Worm (Caenorhabditis elegans): ENCODE results near the gene W01B6.6.

Gene W01B6.6

DNA sequence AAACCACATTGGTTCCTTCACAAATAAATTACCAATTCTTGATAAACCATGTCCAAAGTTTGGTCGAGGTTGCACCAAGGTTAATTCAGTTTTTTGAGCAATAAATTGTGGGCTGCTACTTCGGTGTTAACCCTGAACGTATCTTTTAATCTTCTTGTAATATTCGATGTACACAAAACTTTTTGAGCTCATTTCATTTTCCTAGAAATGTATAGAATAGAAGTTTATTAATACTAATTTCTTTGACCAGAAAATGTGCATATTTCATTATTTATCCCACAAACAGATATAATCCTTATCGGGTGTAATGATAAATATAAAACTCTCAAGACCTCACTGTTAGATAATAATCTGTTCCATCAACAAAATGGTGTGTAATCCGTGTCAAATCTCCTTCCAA, 17.0 kb upstream of the W01B6.6 start:
- TF ChIP-seq ZK546.5 (tag; optimal IDR thresholded peaks at IDR 0.05) (no peak), ztf-11 (tag; optimal IDR thresholded peaks at IDR 0.05) (no peak), lin-39 (tag; optimal IDR thresholded peaks at IDR 0.05) (no peak), crh-2 (tag; optimal IDR thresholded peaks at IDR 0.05) (no peak), nhr-10 (tag; optimal IDR thresholded peaks at IDR 0.05) (no peak), ztf-4 (tag; optimal IDR thresholded peaks at IDR 0.05) (no peak)

DNA sequence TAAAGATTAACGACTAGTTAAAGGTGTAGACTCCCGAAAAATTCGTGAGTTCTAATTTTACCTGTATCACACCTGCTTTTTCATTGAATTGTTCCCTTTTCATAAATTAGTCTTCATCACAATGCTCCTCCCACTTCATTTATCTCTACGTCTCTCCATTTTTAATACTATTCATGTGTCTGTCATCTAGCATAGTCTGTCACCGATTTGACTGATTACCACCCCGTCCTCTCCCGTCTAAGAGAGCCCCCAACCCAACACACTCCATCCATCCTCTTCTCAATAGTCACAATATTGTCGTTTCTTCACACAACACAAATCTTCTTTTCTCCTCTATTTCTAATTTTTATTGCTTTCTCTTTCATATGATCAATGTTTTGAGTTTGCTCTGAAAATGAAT, 15.8 kb upstream of the W01B6.6 start:
- TF ChIP-seq nhr-129 (tag; optimal IDR thresholded peaks at IDR 0.05), result peak; percentile 12
- TF ChIP-seq nhr-21 (tag; optimal IDR thresholded peaks at IDR 0.05), result no peak
- peak; percentile 3 for TF ChIP-seq lin-39 (tag; optimal IDR thresholded peaks at IDR 0.05)
- TF ChIP-seq mab-5 (tag; optimal IDR thresholded peaks at IDR 0.05), result peak; percentile 68
- TF ChIP-seq blmp-1 (tag; optimal IDR thresholded peaks at IDR 0.05; ENCODE audit: insufficient read depth), result no peak

DNA sequence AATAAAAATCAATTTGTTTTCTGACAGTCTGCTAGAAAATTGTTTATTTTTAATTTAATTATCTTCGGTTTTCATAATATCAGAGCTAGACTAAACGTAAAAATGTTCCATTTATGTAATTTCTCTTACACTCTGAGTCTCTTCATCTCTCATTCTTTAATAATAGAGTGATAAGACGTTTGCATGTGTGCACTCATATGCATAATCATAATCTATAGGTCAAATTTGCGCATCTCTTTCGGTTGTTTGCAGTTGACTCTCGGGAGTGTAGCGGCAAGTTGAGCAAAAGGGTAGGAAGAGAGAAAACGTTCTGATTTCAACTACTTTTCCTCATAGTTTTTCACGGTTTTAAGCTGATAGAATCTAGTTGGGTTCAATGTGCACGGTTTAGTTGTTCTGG, 14.5 kb upstream of the W01B6.6 start:
- no peak for TF ChIP-seq dmd-4 (tag; optimal IDR thresholded peaks at IDR 0.05)
- peak; percentile 61 for TF ChIP-seq fos-1 (tag; optimal IDR thresholded peaks at IDR 0.05)

DNA sequence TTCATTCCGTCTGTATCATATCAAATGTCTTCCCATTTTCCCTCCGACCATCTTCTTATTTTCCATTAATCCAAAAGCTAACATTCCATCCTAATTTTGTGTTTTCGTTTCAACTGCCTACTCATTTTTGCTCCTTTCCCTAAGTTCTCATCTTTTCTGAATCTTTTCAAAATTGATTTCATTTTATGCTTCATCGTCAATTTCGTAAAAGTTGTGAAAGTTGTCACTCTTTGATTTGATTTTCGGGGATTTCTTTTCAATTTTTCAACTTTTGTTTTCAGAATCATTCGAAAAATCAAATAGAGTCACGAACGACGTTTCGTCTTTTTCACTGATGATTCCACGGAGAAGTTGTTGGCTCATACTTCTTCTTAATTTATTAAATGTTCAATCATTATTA, 13.4 kb upstream of the W01B6.6 start, which contains the start of gene cwn-2:
Gene cwn-2 (plus strand): TSS at position 276 of the 400 bp plus-strand sequence.
- TF ChIP-seq unc-39 (tag; optimal IDR thresholded peaks at IDR 0.05), result no peak
- no peak for TF ChIP-seq blmp-1 (tag; optimal IDR thresholded peaks at IDR 0.05; ENCODE audit: insufficient read depth)
- no peak for TF ChIP-seq nhr-129 (tag; optimal IDR thresholded peaks at IDR 0.05)
- TF ChIP-seq sma-3 (GFP tag; optimal IDR thresholded peaks at IDR 0.05), result no peak

DNA sequence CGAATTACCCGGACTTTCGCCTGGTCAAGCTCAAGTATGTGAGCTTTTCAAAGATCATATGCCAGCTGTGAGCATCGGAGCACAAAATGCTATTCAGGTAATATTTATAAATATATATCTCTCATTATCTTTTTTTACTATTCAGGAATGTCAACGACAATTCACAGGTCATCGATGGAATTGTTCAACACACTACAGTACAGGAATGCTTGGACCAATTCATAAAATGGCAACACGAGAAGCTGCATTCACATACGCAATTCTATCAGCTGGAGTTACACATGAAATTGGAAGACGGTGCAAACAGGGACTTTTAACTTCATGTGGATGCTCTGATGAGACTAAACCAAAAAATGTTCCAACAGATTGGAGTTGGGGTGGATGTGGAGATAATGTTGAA, 12.7 kb upstream of the W01B6.6 start:
- no peak for TF ChIP-seq ztf-4 (tag; optimal IDR thresholded peaks at IDR 0.05)
- TF ChIP-seq nhr-12 (tag; optimal IDR thresholded peaks at IDR 0.05), result no peak
- TF ChIP-seq sma-9 (GFP tag; optimal IDR thresholded peaks at IDR 0.05), result no peak
- no peak for TF ChIP-seq sma-9 (tag; optimal IDR thresholded peaks at IDR 0.05)
- no peak for TF ChIP-seq lsy-2 (tag; optimal IDR thresholded peaks at IDR 0.05)
- TF ChIP-seq Y55F3AM.14 (GFP tag; optimal IDR thresholded peaks at IDR 0.05), result no peak
- no peak for TF ChIP-seq lin-13 (GFP tag; optimal IDR thresholded peaks at IDR 0.05)
- TF ChIP-seq skn-1 (tag; optimal IDR thresholded peaks at IDR 0.05), result no peak
- no peak for TF ChIP-seq mdl-1 (tag; optimal IDR thresholded peaks at IDR 0.05)
- TF ChIP-seq nhr-6 (tag; optimal IDR thresholded peaks at IDR 0.05), result no peak

DNA sequence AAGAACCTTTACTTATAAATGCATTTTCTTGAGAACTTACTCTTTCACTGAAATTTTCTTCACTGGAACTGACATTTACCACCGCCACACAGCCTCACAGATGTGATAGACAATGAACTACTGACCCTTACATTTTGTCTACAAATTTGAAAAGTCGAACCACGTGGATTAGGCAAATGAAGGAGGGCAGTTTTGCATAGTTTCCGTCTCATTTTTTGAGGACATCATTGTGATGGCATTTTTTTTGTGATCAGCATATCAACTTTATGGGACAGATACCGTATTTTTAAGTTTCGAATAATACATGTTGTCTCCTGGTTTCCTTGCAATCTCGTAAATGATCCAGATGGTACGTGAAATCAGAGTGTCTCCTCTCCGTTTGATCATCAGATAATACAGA, 8.4 kb upstream of the W01B6.6 start, which contains the start of gene W01B6.3:
Gene W01B6.3 (minus strand): TSS at position 101 of the 400 bp plus-strand sequence.
- TF ChIP-seq unc-62 (GFP tag; optimal IDR thresholded peaks at IDR 0.05) (no peak), blmp-1 (tag; optimal IDR thresholded peaks at IDR 0.05; ENCODE audit: insufficient read depth) (no peak), mdl-1 (tag; optimal IDR thresholded peaks at IDR 0.05) (no peak), F13H6.1 (tag; optimal IDR thresholded peaks at IDR 0.05) (no peak), C34F6.9 (tag; optimal IDR thresholded peaks at IDR 0.05) (no peak), lsy-2 (tag; optimal IDR thresholded peaks at IDR 0.05) (no peak), unc-39 (tag; optimal IDR thresholded peaks at IDR 0.05) (no peak), lin-11 (tag; optimal IDR thresholded peaks at IDR 0.05) (no peak), skn-1 (tag; optimal IDR thresholded peaks at IDR 0.05) (no peak), lin-13 (GFP tag; optimal IDR thresholded peaks at IDR 0.05) (no peak), nhr-10 (tag; optimal IDR thresholded peaks at IDR 0.05) (no peak)

DNA sequence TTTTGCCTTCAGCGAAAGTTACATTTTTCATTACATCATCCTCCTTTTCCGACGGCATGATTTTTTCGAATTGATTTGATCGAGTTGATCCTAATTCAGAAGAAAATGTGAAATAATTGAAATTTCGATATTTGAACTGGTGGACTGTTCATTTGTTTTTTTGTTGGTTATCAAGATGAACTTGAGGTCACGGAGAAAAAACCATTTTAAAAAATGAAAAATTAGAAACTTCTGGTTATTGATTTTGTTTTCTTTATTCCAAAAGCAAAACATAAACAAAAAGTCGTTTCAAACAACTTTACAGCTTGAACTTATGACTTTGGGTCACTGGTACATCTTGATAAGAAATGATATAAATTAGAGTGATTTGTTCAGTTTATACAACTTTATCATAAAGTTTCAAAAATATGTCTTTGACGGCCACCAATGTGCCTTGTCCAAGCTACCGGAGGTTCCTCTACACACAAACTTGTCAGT, 5.8 kb upstream of the W01B6.6 start, which contains the start of the genes ttbk-4 and W01B6.4:
Gene ttbk-4 (minus strand): TSS at position 101 of the 477 bp plus-strand sequence.
Gene W01B6.4 (plus strand): TSS at position 427 of the 477 bp plus-strand sequence.
- TF ChIP-seq lin-11 (tag; optimal IDR thresholded peaks at IDR 0.05) (no peak), lsy-2 (tag; optimal IDR thresholded peaks at IDR 0.05) (no peak), mab-5 (tag; optimal IDR thresholded peaks at IDR 0.05) (no peak), peb-1 (tag; optimal IDR thresholded peaks at IDR 0.05) (no peak), egl-27 (tag; optimal IDR thresholded peaks at IDR 0.05) (no peak), fos-1 (tag; optimal IDR thresholded peaks at IDR 0.05) (no peak), crh-2 (tag; optimal IDR thresholded peaks at IDR 0.05) (no peak), nhr-11 (tag; optimal IDR thresholded peaks at IDR 0.05) (no peak), nhr-23 (tag; optimal IDR thresholded peaks at IDR 0.05) (no peak), snpc-4 (tag; optimal IDR thresholded peaks at IDR 0.05) (no peak), elt-3 (tag; optimal IDR thresholded peaks at IDR 0.05) (no peak), F13H6.1 (tag; optimal IDR thresholded peaks at IDR 0.05) (no peak)

Data from whole organism, L2 larva.